Worm (Caenorhabditis elegans) whole organism, mixed stage, embryonic: ENCODE results near the gene ser-6.
"Not testable (repeated sequence)": the region's sequence is repeated elsewhere in the genome, so short reads cannot be mapped to it uniquely, and the experiment has no call there.

Experiments used
- M03D4.4 ChIP-seq: sonication (generic microtip); optimal IDR thresholded peaks from 2 replicates; lab custom pipeline; 2017; ENCODE audit warnings: mild to moderate bottlenecking, missing genetic modification characterization, missing compliant biosample characterization
- bed-3 ChIP-seq: fragments of 200-800 bp; sonication (Bioruptor generic); optimal IDR thresholded peaks from 3 replicates; lab custom pipeline; 2018; ENCODE audit warnings: mild to moderate bottlenecking, missing genetic modification characterization, moderate library complexity, missing compliant biosample characterization
- ceh-43 ChIP-seq: fragments of 200-800 bp; sonication (Bioruptor generic); optimal IDR thresholded peaks from 2 replicates; lab custom pipeline; 2018; ENCODE audit warnings: mild to moderate bottlenecking, missing genetic modification characterization, moderate library complexity, missing compliant biosample characterization
- ceh-83 ChIP-seq: fragments of 200-800 bp; sonication (Bioruptor generic); optimal IDR thresholded peaks from 2 replicates; lab custom pipeline; 2018; ENCODE audit warnings: mild to moderate bottlenecking, missing genetic modification characterization, missing compliant biosample characterization
- ces-1 ChIP-seq: fragments of 150-350 bp; optimal IDR thresholded peaks from 2 replicates; lab custom pipeline; 2014; ENCODE audit warnings: missing biosample characterization, missing genetic modification reagents, missing genetic modification characterization
- drap-1 ChIP-seq: fragments of 200-800 bp; sonication (Bioruptor generic); optimal IDR thresholded peaks from 3 replicates; lab custom pipeline; 2018; ENCODE audit warnings: mild to moderate bottlenecking, missing genetic modification characterization, missing compliant biosample characterization
- elt-1 ChIP-seq: sonication (generic microtip); optimal IDR thresholded peaks from 2 replicates; lab custom pipeline; 2017; ENCODE audit warnings: missing genetic modification characterization, mild to moderate bottlenecking, missing compliant biosample characterization, antibody characterized with exemption, moderate library complexity, borderline replicate concordance; ENCODE audit not compliant: insufficient read depth
- elt-3 ChIP-seq: fragments of 150-350 bp; optimal IDR thresholded peaks from 2 replicates; lab custom pipeline; 2014; ENCODE audit warnings: missing biosample characterization, missing genetic modification characterization
- flh-1 ChIP-seq: fragments of 200-800 bp; sonication (Bioruptor generic); optimal IDR thresholded peaks from 2 replicates; lab custom pipeline; 2018; ENCODE audit warnings: mild to moderate bottlenecking, missing genetic modification characterization, moderate library complexity, missing compliant biosample characterization
- ham-2 ChIP-seq: fragments of 200-800 bp; sonication (Bioruptor generic); optimal IDR thresholded peaks from 2 replicates; lab custom pipeline; 2018; ENCODE audit warnings: mild to moderate bottlenecking, missing genetic modification characterization, missing compliant biosample characterization
- hlh-1 ChIP-seq: fragments of 150-350 bp; optimal IDR thresholded peaks from 2 replicates; lab custom pipeline; 2014; ENCODE audit warnings: missing biosample characterization, missing genetic modification reagents, missing genetic modification characterization
- lin-13 ChIP-seq: fragments of 150-350 bp; optimal IDR thresholded peaks from 2 replicates; lab custom pipeline; 2014; ENCODE audit warnings: missing biosample characterization, missing genetic modification characterization
- lin-32 ChIP-seq: fragments of 200-800 bp; sonication (Bioruptor generic); optimal IDR thresholded peaks from 2 replicates; lab custom pipeline; 2018; ENCODE audit warnings: mild to moderate bottlenecking, missing genetic modification characterization, missing compliant biosample characterization
- lsy-2 ChIP-seq: fragments of 150-350 bp; optimal IDR thresholded peaks from 2 replicates; lab custom pipeline; 2014; ENCODE audit warnings: missing biosample characterization, missing genetic modification characterization
- mab-5 ChIP-seq: fragments of 150-350 bp; optimal IDR thresholded peaks from 2 replicates; lab custom pipeline; 2014; ENCODE audit warnings: missing biosample characterization, missing genetic modification characterization
- mep-1 ChIP-seq: fragments of 150-350 bp; optimal IDR thresholded peaks from 2 replicates; lab custom pipeline; 2017; ENCODE audit warnings: missing biosample characterization, missing genetic modification reagents, missing genetic modification characterization, inconsistent platforms
- mls-2 ChIP-seq: sonication (generic microtip); optimal IDR thresholded peaks from 2 replicates; lab custom pipeline; 2016; ENCODE audit warnings: mild to moderate bottlenecking, missing genetic modification characterization, moderate library complexity, missing compliant biosample characterization
- nhr-2 ChIP-seq: fragments of 150-350 bp; optimal IDR thresholded peaks from 2 replicates; lab custom pipeline; 2014; ENCODE audit warnings: missing biosample characterization, missing genetic modification characterization
- nhr-237 ChIP-seq: fragments of 150-350 bp; optimal IDR thresholded peaks from 2 replicates; lab custom pipeline; 2014; ENCODE audit warnings: missing biosample characterization, missing genetic modification characterization
- nhr-28 ChIP-seq: fragments of 150-350 bp; optimal IDR thresholded peaks from 2 replicates; lab custom pipeline; 2014; ENCODE audit warnings: missing biosample characterization, missing genetic modification characterization
- nhr-76 ChIP-seq: sonication (generic microtip); optimal IDR thresholded peaks from 2 replicates; lab custom pipeline; 2017; ENCODE audit warnings: missing biosample characterization, missing genetic modification characterization
- pha-4 ChIP-seq: fragments of 150-350 bp; optimal IDR thresholded peaks from 2 replicates; lab custom pipeline; 2018; ENCODE audit warnings: missing biosample characterization, missing genetic modification reagents, missing genetic modification characterization
- sem-2 ChIP-seq: fragments of 200-800 bp; sonication (Bioruptor generic); optimal IDR thresholded peaks from 2 replicates; lab custom pipeline; 2018; ENCODE audit warnings: mild to moderate bottlenecking, missing genetic modification characterization, missing compliant biosample characterization
- snpc-4 ChIP-seq: fragments of 150-350 bp; optimal IDR thresholded peaks from 2 replicates; lab custom pipeline; 2014; ENCODE audit warnings: missing biosample characterization, missing genetic modification characterization
- sptf-1 ChIP-seq: sonication (generic microtip); optimal IDR thresholded peaks from 2 replicates; lab custom pipeline; 2017; ENCODE audit warnings: mild to moderate bottlenecking, missing genetic modification characterization, moderate library complexity, missing compliant biosample characterization
- tbx-8 ChIP-seq: fragments of 200-800 bp; sonication (Bioruptor generic); optimal IDR thresholded peaks from 2 replicates; lab custom pipeline; 2018; ENCODE audit warnings: mild to moderate bottlenecking, missing genetic modification characterization, moderate library complexity, missing compliant biosample characterization
- unc-120 ChIP-seq: sonication (generic microtip); optimal IDR thresholded peaks from 2 replicates; lab custom pipeline; 2017; ENCODE audit warnings: missing genetic modification characterization, missing compliant biosample characterization; ENCODE audit not compliant: poor library complexity, severe bottlenecking
- unc-39 ChIP-seq: fragments of 150-350 bp; optimal IDR thresholded peaks from 2 replicates; lab custom pipeline; 2014; ENCODE audit warnings: missing biosample characterization, missing genetic modification characterization
- unc-62 ChIP-seq: fragments of 150-350 bp; optimal IDR thresholded peaks from 2 replicates; lab custom pipeline; 2014; ENCODE audit warnings: missing biosample characterization, missing genetic modification reagents, missing genetic modification characterization
- zip-8 ChIP-seq: fragments of 150-350 bp; optimal IDR thresholded peaks from 2 replicates; lab custom pipeline; 2014; ENCODE audit warnings: missing biosample characterization, missing genetic modification characterization
- ztf-11 ChIP-seq: fragments of 150-350 bp; optimal IDR thresholded peaks from 2 replicates; lab custom pipeline; 2014; ENCODE audit warnings: missing biosample characterization, missing genetic modification characterization

Gene ser-6

ce11 chrIV:2959798-2960197, at the start of gene ser-6:
TSS of gene ser-6 (plus strand) at chrIV:2960098.
- peak; percentile 35 for TF ChIP-seq ces-1 (GFP tag; lab: Kevin White, UChicago)
- TF ChIP-seq bed-3 (GFP tag; lab: Kevin White, UChicago): no peak

- TF ChIP-seq ham-2 (GFP tag; lab: Kevin White, UChicago): no peak
- TF ChIP-seq M03D4.4 (tag; lab: Kevin White, UChicago): no peak
- TF ChIP-seq ces-1 (GFP tag; lab: Kevin White, UChicago): no peak
- no peak for TF ChIP-seq zip-8 (tag; lab: Kevin White, UChicago)
- no peak for TF ChIP-seq nhr-237 (tag; lab: Kevin White, UChicago)
- no peak for TF ChIP-seq ztf-11 (tag; lab: Kevin White, UChicago)
- TF ChIP-seq lsy-2 (tag; lab: Kevin White, UChicago): no peak
- no peak for TF ChIP-seq ceh-83
- no peak for TF ChIP-seq ceh-43 (GFP tag; lab: Kevin White, UChicago)
- TF ChIP-seq lin-32: no peak
- TF ChIP-seq nhr-28: no peak
- TF ChIP-seq hlh-1 (tag; lab: Kevin White, UChicago): no peak
Measured at ce11 chrIV:2914545-2914944, 45.4 kb upstream of the ser-6 start.

ce11 chrIV:2916043-2916442, 43.9 kb upstream of the ser-6 start:
- TF ChIP-seq nhr-2 (tag; lab: Kevin White, UChicago) (no peak), sptf-1 (tag; lab: Kevin White, UChicago) (no peak), lsy-2 (tag; lab: Kevin White, UChicago) (no peak), lin-32 (no peak), ces-1 (GFP tag; lab: Kevin White, UChicago) (no peak)

ce11 chrIV:2917729-2918128, 42.2 kb upstream of the ser-6 start, which contains the start of gene Y54G2A.50:
TSS of gene Y54G2A.50 (plus strand) at chrIV:2918029.
- TF ChIP-seq pha-4 (tag; lab: Kevin White, UChicago); ces-1 (GFP tag; lab: Kevin White, UChicago); hlh-1 (tag; lab: Kevin White, UChicago): not testable (repeated sequence)

ce11 chrIV:2922196-2922595, 37.7 kb upstream of the ser-6 start, which contains the start of gene fbxc-45:
TSS of gene fbxc-45 (minus strand) at chrIV:2922243.
- TF ChIP-seq drap-1 (no peak), mls-2 (tag; lab: Kevin White, UChicago) (no peak), nhr-76 (tag; lab: Kevin White, UChicago) (no peak), pha-4 (tag; lab: Kevin White, UChicago) (no peak), elt-1 (no peak), lsy-2 (tag; lab: Kevin White, UChicago) (no peak), sptf-1 (tag; lab: Kevin White, UChicago) (no peak), ces-1 (GFP tag; lab: Kevin White, UChicago) (no peak), M03D4.4 (tag; lab: Kevin White, UChicago) (no peak), mep-1 (tag; lab: Kevin White, UChicago) (no peak), elt-3 (tag; lab: Kevin White, UChicago) (no peak), tbx-8 (no peak), nhr-2 (tag; lab: Kevin White, UChicago) (no peak), ceh-83 (no peak), unc-39 (tag; lab: Kevin White, UChicago) (no peak), ham-2 (GFP tag; lab: Kevin White, UChicago) (no peak), sem-2 (no peak), snpc-4 (no peak)

ce11 chrIV:2925591-2925990, 34.3 kb upstream of the ser-6 start, which contains the start of gene ubc-13:
TSS of gene ubc-13 (minus strand) at chrIV:2925691.
- TF ChIP-seq unc-120 (tag; lab: Kevin White, UChicago): no peak
- TF ChIP-seq hlh-1 (tag; lab: Kevin White, UChicago): no peak

ce11 chrIV:2928409-2928808, 31.5 kb upstream of the ser-6 start, which contains the start of gene manf-1:
TSS of gene manf-1 (minus strand) at chrIV:2928421.
- TF ChIP-seq nhr-237 (tag; lab: Kevin White, UChicago) (no peak), unc-62 (GFP tag; lab: Kevin White, UChicago) (no peak), lin-13 (tag; lab: Kevin White, UChicago) (peak; percentile 80), lsy-2 (tag; lab: Kevin White, UChicago) (peak; percentile 55), ztf-11 (tag; lab: Kevin White, UChicago) (no peak), elt-1 (no peak), pha-4 (tag; lab: Kevin White, UChicago) (peak; percentile 65), ceh-43 (GFP tag; lab: Kevin White, UChicago) (no peak), ces-1 (GFP tag; lab: Kevin White, UChicago) (no peak), mab-5 (no peak), ham-2 (GFP tag; lab: Kevin White, UChicago) (peak; percentile 1), flh-1 (no peak)
- TF ChIP-seq, all 35 proteins: peak for 4
